Fruit fly (Drosophila melanogaster) S2 (cell line): ENCODE results near the gene CG17931.

Source experiments
- CG8478 ChIP-seq: fragments of >200 bp; optimal IDR thresholded peaks from 2 replicates; lab custom pipeline; 2018
- CTCF ChIP-seq, 2 experiments: fragments of >200 bp; optimal IDR thresholded peaks; 2 replicates each; lab custom pipeline; 2018

The CG17931 gene

DNA sequence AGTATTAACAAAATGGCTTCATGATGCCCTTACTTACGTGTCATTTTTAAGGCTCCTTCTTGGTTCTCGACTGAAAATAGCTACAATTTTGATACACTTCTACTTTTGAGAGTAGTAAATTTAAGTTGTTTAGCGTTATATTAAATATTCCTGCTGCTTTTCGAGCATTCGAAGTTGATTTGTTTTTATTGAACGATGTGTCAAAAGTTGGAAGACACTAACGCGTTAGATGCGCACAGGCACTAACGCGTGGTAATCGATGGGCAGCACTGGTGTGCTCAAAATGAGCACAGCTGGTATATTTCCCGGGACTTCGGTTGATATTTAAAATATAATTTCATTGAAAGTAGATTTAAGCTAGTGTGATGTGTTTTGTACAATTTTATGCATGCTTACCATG, at the start of gene CG17931:
Gene CG17931, minus strand, starts transcription at position 369 of the 400 bp plus-strand sequence.
- TF ChIP-seq CG8478 (lab: Kevin White, UChicago) (no peak), CTCF (optimal IDR thresholded peaks at IDR 0.05; lab: Kevin White, UChicago) (peak in 1 of 2 experiments; percentile 16)

DNA sequence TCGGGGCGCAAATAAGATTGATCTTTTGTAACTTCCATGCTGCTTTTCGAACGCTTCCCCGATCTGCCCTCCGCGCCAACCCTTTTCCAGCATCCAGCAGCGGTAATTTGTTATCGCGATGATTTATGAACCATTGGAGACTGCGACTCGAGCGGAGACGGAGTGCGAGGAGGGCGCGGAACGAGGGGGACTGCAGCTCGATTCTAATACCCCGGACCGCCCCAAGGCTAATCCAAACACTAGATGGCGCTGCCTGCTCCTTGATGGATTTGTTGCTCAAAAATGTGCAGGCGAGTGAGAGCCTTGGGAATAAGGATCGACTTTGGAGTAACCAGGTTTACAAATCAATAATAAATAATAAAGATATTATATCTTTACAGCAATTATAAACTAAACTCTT, 49.2 kb upstream of the CG17931 start:
- peak; percentile 62 for TF ChIP-seq CTCF (optimal IDR thresholded peaks at IDR 0.05; lab: Kevin White, UChicago)
- TF ChIP-seq CG8478 (lab: Kevin White, UChicago): no peak

DNA sequence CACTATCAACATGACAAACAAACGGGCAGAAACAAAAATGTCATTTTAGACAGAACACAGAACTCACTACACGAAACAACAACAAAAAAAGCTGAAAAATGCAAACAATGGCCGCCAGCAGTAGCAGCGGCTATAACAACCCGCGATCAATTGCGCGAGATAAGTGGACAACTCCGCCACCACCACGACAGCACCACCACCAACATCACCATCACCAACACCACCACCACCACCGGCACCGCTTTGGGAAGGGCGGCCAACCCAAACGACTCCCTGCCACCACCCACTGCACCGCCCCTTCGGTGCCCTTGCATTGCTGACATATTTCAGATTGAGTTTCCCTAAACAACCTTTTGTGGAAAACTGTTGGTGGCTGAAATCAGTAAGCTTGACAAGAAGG, 47.4 kb upstream of the CG17931 start:
- TF ChIP-seq CTCF (optimal IDR thresholded peaks at IDR 0.05; lab: Kevin White, UChicago): no peak
- TF ChIP-seq CG8478 (lab: Kevin White, UChicago): no peak

DNA sequence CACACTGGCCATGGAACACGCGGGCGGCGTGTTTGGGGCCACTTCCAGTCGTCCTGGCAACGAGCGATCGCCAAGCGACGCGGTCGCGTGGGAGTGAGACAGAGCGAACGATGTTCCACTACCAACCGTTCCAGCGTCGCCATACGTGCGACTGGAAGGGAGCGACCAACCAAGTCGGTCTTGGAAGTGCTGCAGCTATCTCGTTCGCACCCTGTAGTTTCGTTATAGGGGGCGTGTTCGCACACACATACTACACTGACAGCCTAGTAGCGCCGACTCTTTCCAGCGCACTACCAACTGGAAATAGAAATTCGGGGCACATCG, 44.4 kb upstream of the CG17931 start:
- TF ChIP-seq CG8478 (lab: Kevin White, UChicago): no peak
- TF ChIP-seq CTCF (optimal IDR thresholded peaks at IDR 0.05; lab: Kevin White, UChicago): peak; percentile 53 to 69

DNA sequence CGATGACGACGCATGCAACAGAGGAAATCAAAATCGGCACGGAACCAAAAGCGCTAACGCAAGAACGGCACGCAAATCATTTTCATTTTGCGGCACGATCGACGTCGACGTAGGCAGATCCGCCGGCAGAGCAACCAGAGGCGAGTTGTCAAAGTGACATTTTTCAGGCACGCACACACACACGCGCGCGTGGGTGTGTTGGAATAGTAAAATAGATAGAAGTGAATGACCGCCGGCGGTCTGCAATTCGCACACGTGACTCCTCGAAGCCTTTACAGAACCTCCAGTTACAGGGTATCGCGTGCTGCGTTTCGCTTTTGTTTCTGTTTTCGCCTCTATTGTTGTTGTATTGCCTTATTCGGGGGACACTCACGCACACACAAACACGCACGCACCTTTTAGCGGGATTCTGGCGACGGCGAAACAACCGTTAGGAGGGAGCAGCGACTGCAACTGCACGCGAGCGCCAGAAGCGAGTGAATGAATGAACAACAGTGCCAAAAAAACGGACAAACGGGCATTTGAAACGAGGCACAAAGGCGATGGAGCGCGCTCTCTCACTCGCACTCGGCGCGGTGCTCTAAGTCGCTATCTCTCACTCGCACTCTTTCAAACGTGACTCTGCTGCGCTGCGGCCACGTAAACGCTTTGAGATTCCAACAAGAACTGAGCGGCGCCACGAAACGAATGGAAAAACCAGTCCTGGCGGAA, 43.9 kb upstream of the CG17931 start, which contains the start of gene ss:
Gene ss, minus strand, starts transcription at position 668 of the 711 bp plus-strand sequence.
- TF ChIP-seq CTCF (optimal IDR thresholded peaks at IDR 0.05; lab: Kevin White, UChicago) (no peak), CG8478 (lab: Kevin White, UChicago) (no peak)

DNA sequence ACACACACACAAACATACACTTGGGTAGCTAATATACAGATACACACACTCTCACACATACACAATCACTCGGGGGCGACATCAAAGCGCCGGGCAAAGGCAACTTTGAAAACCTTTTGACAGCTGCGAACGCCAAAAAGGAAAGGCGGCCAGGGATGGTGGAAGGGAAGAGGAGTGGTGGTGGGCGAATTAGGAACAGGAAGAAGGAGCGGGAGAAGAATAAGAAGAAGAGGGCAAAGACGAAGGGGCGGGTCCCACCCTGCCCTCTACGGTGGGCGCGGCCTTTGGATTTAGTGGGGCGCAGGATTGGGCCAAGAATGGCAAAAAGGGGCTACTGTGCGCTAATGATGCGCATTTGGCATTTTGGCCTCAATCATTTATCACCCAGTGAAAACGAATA, 37.3 kb upstream of the CG17931 start:
- no peak for TF ChIP-seq CG8478 (lab: Kevin White, UChicago)
- TF ChIP-seq CTCF (optimal IDR thresholded peaks at IDR 0.05; lab: Kevin White, UChicago): no peak

DNA sequence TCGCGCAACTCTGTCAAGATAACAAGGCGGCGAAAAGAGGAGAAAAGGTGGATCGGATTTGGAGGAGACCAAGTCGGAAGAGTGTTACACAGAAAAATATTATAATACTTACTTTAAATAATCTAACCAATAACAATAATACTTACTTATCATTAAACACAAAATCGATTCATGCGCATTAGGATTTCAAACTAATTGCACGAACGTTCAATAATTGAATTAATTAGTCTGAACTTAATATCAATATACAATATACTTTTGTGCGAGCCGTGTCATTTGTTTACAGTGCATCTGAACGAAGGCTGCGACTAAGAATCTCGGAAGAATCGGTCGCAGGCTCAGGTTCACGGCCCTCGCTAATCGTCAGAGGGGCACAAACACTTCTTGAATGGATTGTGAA, 36.2 kb upstream of the CG17931 start:
- TF ChIP-seq CTCF (optimal IDR thresholded peaks at IDR 0.05; lab: Kevin White, UChicago) (no peak), CG8478 (lab: Kevin White, UChicago) (no peak)

DNA sequence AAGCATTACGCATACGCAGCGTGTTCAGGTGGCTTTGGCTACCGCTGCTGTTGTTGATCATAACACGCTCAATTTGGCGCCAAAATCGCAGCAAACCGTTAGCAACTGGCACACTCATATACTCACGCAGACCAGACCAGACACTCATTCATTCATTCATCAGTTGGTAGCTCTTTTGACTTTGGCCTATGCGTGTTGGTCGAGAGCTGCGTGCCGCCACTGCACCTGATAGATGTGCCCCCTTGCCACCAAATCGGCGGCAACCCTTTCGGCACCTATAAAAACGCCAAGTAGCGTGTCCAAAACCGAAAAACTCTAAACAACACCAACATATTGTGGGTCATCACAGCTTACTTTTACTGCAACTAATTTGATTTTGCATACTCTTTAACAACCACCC, 35.3 kb upstream of the CG17931 start:
- TF ChIP-seq CTCF (optimal IDR thresholded peaks at IDR 0.05; lab: Kevin White, UChicago): no peak
- no peak for TF ChIP-seq CG8478 (lab: Kevin White, UChicago)

DNA sequence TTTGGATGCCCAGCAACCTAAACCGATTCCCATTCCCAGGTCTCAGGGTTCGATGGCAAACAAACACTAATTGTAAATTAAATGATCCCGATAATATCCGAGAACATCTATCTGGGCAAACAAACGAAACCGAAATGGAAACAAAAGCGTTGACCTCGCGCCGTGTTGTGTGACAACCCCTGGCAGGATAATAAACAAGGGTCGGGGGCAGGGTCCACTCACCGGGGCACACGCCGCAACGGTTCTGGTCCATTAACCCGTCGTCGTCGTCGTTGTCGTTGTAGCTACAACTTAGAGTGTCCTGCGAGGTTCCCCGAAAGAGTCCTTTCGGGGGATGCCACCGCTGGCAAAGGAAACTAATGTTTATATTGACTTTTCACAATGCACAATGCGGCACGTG, 29.9 kb upstream of the CG17931 start:
- TF ChIP-seq CTCF (optimal IDR thresholded peaks at IDR 0.05; lab: Kevin White, UChicago) (no peak), CG8478 (lab: Kevin White, UChicago) (no peak)

DNA sequence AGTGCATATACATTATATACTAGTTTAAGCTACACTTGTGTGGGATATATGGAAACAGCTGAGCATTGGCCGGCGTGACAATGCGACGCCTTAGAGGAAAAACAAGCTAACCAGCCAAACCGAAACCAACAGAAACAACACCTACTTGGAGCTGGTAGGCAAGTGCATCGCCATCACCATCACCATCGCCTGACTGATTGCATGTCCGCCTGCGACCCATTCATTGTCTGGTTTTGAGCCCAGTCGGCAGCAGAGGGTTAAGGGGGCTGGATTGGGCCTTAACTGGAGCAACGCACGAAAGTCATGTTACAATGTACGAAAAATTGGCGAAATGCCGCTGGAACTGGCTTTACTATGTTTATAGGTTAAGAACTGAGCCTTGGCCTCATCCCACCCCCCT, 27.8 kb upstream of the CG17931 start:
- no peak for TF ChIP-seq CG8478 (lab: Kevin White, UChicago)
- no peak for TF ChIP-seq CTCF (optimal IDR thresholded peaks at IDR 0.05; lab: Kevin White, UChicago)

DNA sequence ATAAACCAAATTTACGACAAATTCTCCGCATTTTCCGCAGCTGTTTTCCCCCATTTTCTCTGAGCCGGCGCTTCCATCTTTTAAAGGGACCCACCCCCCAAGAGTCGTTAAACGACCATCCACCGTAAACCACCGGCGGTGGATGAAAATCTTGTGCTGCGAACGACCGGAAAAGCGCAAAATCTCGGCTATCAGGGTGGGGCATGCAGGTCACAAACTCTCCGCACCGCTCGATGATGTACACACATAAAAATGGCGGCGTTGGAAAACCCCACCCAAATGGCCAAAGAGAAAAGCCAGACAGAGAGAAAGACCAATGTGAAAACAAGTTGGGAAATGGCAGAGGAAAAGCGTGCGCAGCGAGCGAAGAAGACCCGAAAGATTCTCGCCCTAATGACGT, 26.3 kb upstream of the CG17931 start:
- TF ChIP-seq CG8478 (lab: Kevin White, UChicago): no peak
- TF ChIP-seq CTCF (optimal IDR thresholded peaks at IDR 0.05; lab: Kevin White, UChicago): no peak

DNA sequence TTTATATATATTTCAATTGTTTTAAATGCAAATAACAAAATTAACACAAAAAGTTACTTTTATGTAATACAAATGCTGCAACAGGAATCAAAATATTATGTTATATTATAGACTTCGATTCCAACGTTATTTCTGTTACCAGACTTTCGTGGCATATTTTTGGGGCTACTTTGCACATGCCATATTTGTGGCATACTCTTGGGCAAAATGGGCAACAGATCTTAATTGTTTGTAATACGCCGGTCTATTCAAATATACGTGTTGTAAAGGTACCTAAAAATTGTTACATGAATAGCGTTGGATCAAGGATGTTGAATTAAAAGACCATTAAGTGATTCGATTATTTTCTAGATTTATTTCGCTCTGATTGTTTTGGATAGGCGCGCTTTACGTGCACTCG, 14.8 kb upstream of the CG17931 start:
- no peak for TF ChIP-seq CG8478 (lab: Kevin White, UChicago)
- peak in 1 of 2 experiments; percentile 46 for TF ChIP-seq CTCF (optimal IDR thresholded peaks at IDR 0.05; lab: Kevin White, UChicago)

DNA sequence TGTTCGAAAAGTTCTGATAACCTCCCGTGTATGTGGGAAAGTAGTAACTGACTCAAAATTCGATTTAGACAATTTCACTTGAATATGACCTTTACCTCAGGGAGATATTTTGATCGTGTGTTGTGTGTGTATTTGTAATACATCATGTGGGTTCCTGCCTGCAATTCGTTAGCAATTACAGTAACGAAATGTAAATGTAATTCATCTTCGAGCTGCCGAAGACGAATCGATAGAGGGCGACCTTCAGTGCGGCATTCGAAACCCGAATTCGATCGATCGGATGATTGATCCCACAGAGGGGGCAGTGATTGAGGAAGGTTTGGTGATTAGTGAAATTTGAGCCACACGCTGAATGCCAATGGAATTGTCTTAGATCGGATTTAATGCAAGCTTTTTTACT, 11.2 kb upstream of the CG17931 start, which contains the start of gene CG10317:
Gene CG10317, minus strand, starts transcription at position 101 of the 400 bp plus-strand sequence.
- TF ChIP-seq CG8478 (lab: Kevin White, UChicago): no peak
- TF ChIP-seq CTCF (optimal IDR thresholded peaks at IDR 0.05; lab: Kevin White, UChicago): no peak

DNA sequence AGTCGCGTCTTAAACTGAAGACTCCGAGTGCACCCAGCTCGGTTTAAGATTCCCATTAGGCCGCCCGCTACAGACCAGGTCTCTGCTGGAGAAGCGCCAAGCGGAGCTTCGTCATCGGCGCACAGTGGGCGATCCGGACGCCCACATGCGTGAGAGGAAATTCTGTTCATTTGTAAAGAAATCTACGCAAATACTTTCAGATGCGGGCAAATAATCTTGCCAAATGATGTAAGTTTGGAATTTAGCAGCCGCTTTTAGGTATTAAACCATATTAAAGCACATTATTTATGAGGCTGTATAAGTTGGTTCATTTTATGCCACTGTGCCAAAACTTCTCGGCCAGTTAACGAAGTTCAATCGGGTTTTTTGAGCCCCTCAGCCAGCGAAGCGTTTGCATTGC, 9.0 kb upstream of the CG17931 start, which contains the start of gene js:
Gene js, minus strand, starts transcription at position 19 of the 400 bp plus-strand sequence.
- TF ChIP-seq CG8478 (lab: Kevin White, UChicago): no peak
- TF ChIP-seq CTCF (optimal IDR thresholded peaks at IDR 0.05; lab: Kevin White, UChicago): no peak

DNA sequence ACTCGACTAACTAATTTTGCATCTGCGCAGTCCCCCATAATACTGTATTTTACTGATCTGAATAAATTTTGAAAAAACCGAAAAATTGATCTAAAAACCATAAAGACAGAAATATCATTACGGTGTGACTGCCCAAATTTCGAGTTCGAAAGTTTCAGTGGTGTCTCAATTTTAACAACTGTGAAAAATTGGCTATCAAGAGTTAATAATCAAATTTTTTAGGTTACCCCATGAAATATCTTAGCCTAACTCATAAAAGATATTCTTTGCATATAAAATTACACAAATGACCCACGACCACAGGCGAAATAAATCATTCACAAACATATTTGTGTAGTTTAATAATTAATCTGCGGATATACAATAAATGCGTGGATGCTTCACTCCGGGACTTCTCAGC, 742 bp upstream of the CG17931 start, which contains the start of gene CG42446:
Gene CG42446, minus strand, starts transcription at position 101 of the 400 bp plus-strand sequence.
- TF ChIP-seq CG8478 (lab: Kevin White, UChicago): no peak
- no peak for TF ChIP-seq CTCF (optimal IDR thresholded peaks at IDR 0.05; lab: Kevin White, UChicago)

DNA sequence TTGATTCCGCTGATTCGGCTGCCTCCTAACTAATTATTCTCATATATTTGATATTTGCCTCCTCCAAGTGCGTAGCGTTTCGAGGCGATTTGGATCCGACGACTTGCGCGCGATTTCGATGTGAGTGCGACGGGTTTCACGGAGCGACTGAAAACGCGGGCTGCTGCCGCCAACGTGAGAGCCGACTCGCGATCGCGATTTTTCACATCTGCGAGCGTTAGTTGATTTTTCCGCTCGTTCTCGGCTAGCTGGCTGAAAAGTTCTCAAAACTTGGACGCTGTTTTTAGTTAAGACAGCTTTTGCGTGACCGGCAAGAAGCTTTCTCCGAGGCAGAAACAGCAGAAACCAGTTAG, 2.4 kb downstream of the CG17931 start, which contains the start of gene CG10311:
Gene CG10311, minus strand, starts transcription at position 153 of the 353 bp plus-strand sequence.
- TF ChIP-seq CG8478 (lab: Kevin White, UChicago) (no peak), CTCF (optimal IDR thresholded peaks at IDR 0.05; lab: Kevin White, UChicago) (no peak)
